Fruit fly (Drosophila melanogaster) whole organism, embryonic: ENCODE data around the gene Clamp.
A peak's percentile ranks its signal among the peaks of the same experiment; 100 is the strongest.

Source experiments
- Antp ChIP-seq: fragments of 200-800 bp; sonication (Bioruptor generic); optimal IDR thresholded peaks from 3 replicates; lab custom pipeline; 2016; ENCODE audit warnings: missing biosample characterization, missing genetic modification characterization
- B-H1 ChIP-seq: fragments of 200-800 bp; sonication (Bioruptor generic); IDR thresholded peaks from 3 replicates; pipeline ENCODE4 v1.3.6; 2022; ENCODE audit warnings: missing biosample characterization, missing genetic modification characterization
- BEAF-32 ChIP-seq: fragments of 200-800 bp; sonication (Bioruptor generic); optimal IDR thresholded peaks from 3 replicates; lab custom pipeline; 2017; ENCODE audit warnings: missing biosample characterization, missing genetic modification characterization, mild to moderate bottlenecking, moderate library complexity, missing genetic modification reagents
- BtbVII ChIP-seq: fragments of 200-800 bp; sonication (Bioruptor generic); optimal IDR thresholded peaks from 3 replicates; lab custom pipeline; 2017; ENCODE audit warnings: missing biosample characterization, mild to moderate bottlenecking, missing genetic modification characterization
- CG10366 ChIP-seq: fragments of 200-800 bp; sonication (Bioruptor generic); IDR thresholded peaks from 2 replicates; pipeline ENCODE4 v1.3.6; 2022; ENCODE audit warnings: missing biosample characterization, missing genetic modification characterization
- CG10431 ChIP-seq: fragments of 200-800 bp; sonication (Bioruptor generic); optimal IDR thresholded peaks from 3 replicates; lab custom pipeline; 2018; ENCODE audit warnings: missing biosample characterization, mild to moderate bottlenecking, missing genetic modification characterization
- CG10462 ChIP-seq: fragments of 200-800 bp; sonication (Bioruptor generic); optimal IDR thresholded peaks from 2 replicates; lab custom pipeline; 2016; ENCODE audit warnings: missing biosample characterization, missing genetic modification characterization
- CG13287 ChIP-seq: fragments of 200-800 bp; sonication (Bioruptor generic); IDR thresholded peaks from 2 replicates; pipeline ENCODE4 v1.3.6; 2022; ENCODE audit warnings: missing biosample characterization, missing genetic modification characterization; ENCODE audit not compliant: partially characterized antibody
- CG13894 ChIP-seq: fragments of 200-800 bp; sonication (Bioruptor generic); optimal IDR thresholded peaks from 3 replicates; lab custom pipeline; 2018; ENCODE audit warnings: missing biosample characterization, mild to moderate bottlenecking, missing genetic modification characterization, moderate library complexity
- CG16779 ChIP-seq: fragments of 200-800 bp; sonication (Bioruptor generic); IDR thresholded peaks from 2 replicates; pipeline ENCODE4 v1.3.6; 2022; ENCODE audit warnings: missing biosample characterization, missing genetic modification characterization
- CG16863 ChIP-seq: fragments of 200-800 bp; sonication (Bioruptor generic); optimal IDR thresholded peaks from 3 replicates; lab custom pipeline; 2016; ENCODE audit warnings: missing biosample characterization, missing genetic modification characterization
- CG17612 ChIP-seq: fragments of 200-800 bp; sonication (Bioruptor generic); IDR thresholded peaks from 2 replicates; pipeline ENCODE4 v1.3.6; 2022; ENCODE audit warnings: missing biosample characterization, missing genetic modification characterization
- CG17829 ChIP-seq: fragments of 200-800 bp; optimal IDR thresholded peaks from 2 replicates; lab custom pipeline; 2019; ENCODE audit warnings: missing biosample characterization, mild to moderate bottlenecking, missing genetic modification characterization, moderate library complexity
- CG18764 ChIP-seq: fragments of 200-800 bp; sonication (Bioruptor generic); optimal IDR thresholded peaks from 3 replicates; lab custom pipeline; 2016; ENCODE audit warnings: missing biosample characterization, missing genetic modification characterization
- CG3065 ChIP-seq: fragments of 200-800 bp; sonication (Bioruptor generic); optimal IDR thresholded peaks from 2 replicates; lab custom pipeline; 2016; ENCODE audit warnings: missing biosample characterization, missing genetic modification characterization
- CG3163 ChIP-seq: fragments of 200-800 bp; sonication (Bioruptor generic); optimal IDR thresholded peaks from 3 replicates; lab custom pipeline; 2016; ENCODE audit warnings: missing biosample characterization, missing genetic modification characterization
- CG33213 ChIP-seq: fragments of 200-800 bp; sonication (Bioruptor generic); optimal IDR thresholded peaks from 3 replicates; lab custom pipeline; 2016; ENCODE audit warnings: missing biosample characterization, missing genetic modification characterization
- CG7372 ChIP-seq: fragments of 200-800 bp; sonication (Bioruptor generic); IDR thresholded peaks from 2 replicates; pipeline ENCODE4 v1.3.6; 2022; ENCODE audit warnings: missing biosample characterization, missing genetic modification characterization
- CG7987 ChIP-seq: fragments of 200-800 bp; sonication (Bioruptor generic); optimal IDR thresholded peaks from 2 replicates; lab custom pipeline; 2018; ENCODE audit warnings: missing biosample characterization, mild to moderate bottlenecking, missing genetic modification characterization, moderate library complexity
- CHES-1-like ChIP-seq: fragments of 200-800 bp; sonication (Bioruptor generic); optimal IDR thresholded peaks from 2 replicates; lab custom pipeline; 2016; ENCODE audit warnings: missing biosample characterization, missing genetic modification characterization
- Camta ChIP-seq: fragments of 200-800 bp; sonication (Bioruptor generic); optimal IDR thresholded peaks from 2 replicates; lab custom pipeline; 2016; ENCODE audit warnings: missing biosample characterization, missing genetic modification characterization
- CkIIα-i1 ChIP-seq: fragments of 200-800 bp; sonication (Bioruptor generic); IDR thresholded peaks from 2 replicates; pipeline ENCODE4 v1.3.6; 2022; ENCODE audit warnings: missing biosample characterization, missing genetic modification characterization
- Fer1 ChIP-seq: fragments of 200-800 bp; sonication (Bioruptor generic); optimal IDR thresholded peaks from 2 replicates; lab custom pipeline; 2017; ENCODE audit warnings: missing biosample characterization, mild to moderate bottlenecking, missing genetic modification characterization
- Gug ChIP-seq: fragments of 200-800 bp; sonication (Bioruptor generic); IDR thresholded peaks from 4 replicates; pipeline ENCODE4 v1.3.6; 2022; ENCODE audit warnings: missing biosample characterization, missing genetic modification characterization
- HmgZ ChIP-seq: fragments of 200-800 bp; sonication (Bioruptor generic); optimal IDR thresholded peaks from 2 replicates; lab custom pipeline; 2018; ENCODE audit warnings: missing biosample characterization, mild to moderate bottlenecking, missing genetic modification characterization
- Hmr ChIP-seq: fragments of 200-800 bp; sonication (Bioruptor generic); optimal IDR thresholded peaks from 3 replicates; lab custom pipeline; 2017; ENCODE audit warnings: mild to moderate bottlenecking, missing biosample characterization, missing genetic modification reagents, missing genetic modification characterization
- Kr ChIP-seq: fragments of 200-800 bp; sonication (Bioruptor generic); optimal IDR thresholded peaks from 2 replicates; lab custom pipeline; 2017; ENCODE audit warnings: missing biosample characterization, mild to moderate bottlenecking, missing genetic modification characterization
- Mad ChIP-seq: fragments of 200-800 bp; sonication (Bioruptor generic); optimal IDR thresholded peaks from 2 replicates; lab custom pipeline; 2016; ENCODE audit warnings: missing biosample characterization, missing genetic modification characterization
- Pdp1 ChIP-seq, 2 experiments: fragments of 200-800 bp; sonication (Bioruptor generic); optimal IDR thresholded peaks; 3 replicates each; lab custom pipeline; 2016; ENCODE audit warnings: missing biosample characterization in 2 of 2, missing genetic modification characterization in 2 of 2, mild to moderate bottlenecking in 1 of 2, moderate library complexity in 1 of 2
- TFAM ChIP-seq: fragments of 200-800 bp; sonication (Bioruptor generic); optimal IDR thresholded peaks from 2 replicates; lab custom pipeline; 2017; ENCODE audit warnings: missing biosample characterization, missing genetic modification characterization, inconsistent platforms
- ash1 ChIP-seq: fragments of 200-800 bp; sonication (Bioruptor generic); optimal IDR thresholded peaks from 2 replicates; lab custom pipeline; 2018; ENCODE audit warnings: missing biosample characterization, mild to moderate bottlenecking, missing genetic modification characterization
- btn ChIP-seq: fragments of 200-800 bp; sonication (Bioruptor generic); optimal IDR thresholded peaks from 2 replicates; lab custom pipeline; 2016; ENCODE audit warnings: missing biosample characterization, missing genetic modification characterization
- cad ChIP-seq: fragments of >200 bp; optimal IDR thresholded peaks from 2 replicates; lab custom pipeline; 2017; ENCODE audit warnings: missing biosample characterization, missing genetic modification characterization
- chif ChIP-seq, 2 experiments: fragments of 200-800 bp; sonication (Bioruptor generic); optimal IDR thresholded peaks; 3 replicates each; lab custom pipeline; 2016; ENCODE audit warnings: missing biosample characterization in 2 of 2, missing genetic modification characterization in 2 of 2
- chinmo ChIP-seq: fragments of 200-800 bp; sonication (Bioruptor generic); IDR thresholded peaks from 4 replicates; pipeline ENCODE4 v1.3.6; 2022; ENCODE audit warnings: missing biosample characterization, missing genetic modification characterization; ENCODE audit not compliant: partially characterized antibody
- dmrt11E ChIP-seq: fragments of 200-800 bp; sonication (Bioruptor generic); optimal IDR thresholded peaks from 3 replicates; lab custom pipeline; 2018; ENCODE audit warnings: missing biosample characterization, mild to moderate bottlenecking, missing genetic modification characterization, moderate library complexity
- esg ChIP-seq: fragments of 200-800 bp; sonication (Bioruptor generic); conservative IDR thresholded peaks from 2 replicates; pipeline ENCODE4 v1.3.6; 2022; ENCODE audit warnings: missing biosample characterization, missing genetic modification characterization
- gfzf ChIP-seq: fragments of 200-800 bp; sonication (Bioruptor generic); optimal IDR thresholded peaks from 2 replicates; lab custom pipeline; 2016; ENCODE audit warnings: missing biosample characterization, mild to moderate bottlenecking, missing genetic modification characterization, moderate library complexity
- grau ChIP-seq: fragments of 200-800 bp; optimal IDR thresholded peaks from 3 replicates; lab custom pipeline; 2019; ENCODE audit warnings: missing biosample characterization, mild to moderate bottlenecking, missing genetic modification characterization, moderate library complexity
- grn ChIP-seq: fragments of 200-800 bp; sonication (Bioruptor generic); optimal IDR thresholded peaks from 3 replicates; lab custom pipeline; 2017; ENCODE audit warnings: missing biosample characterization, missing genetic modification characterization
- gsb ChIP-seq: fragments of 200-800 bp; sonication (Bioruptor generic); IDR thresholded peaks from 2 replicates; pipeline ENCODE4 v1.3.6; 2022; ENCODE audit warnings: missing biosample characterization, missing genetic modification characterization
- gt ChIP-seq: fragments of 200-800 bp; sonication (Bioruptor generic); IDR thresholded peaks from 2 replicates; pipeline ENCODE4 v1.3.6; 2022; ENCODE audit warnings: missing biosample characterization, missing genetic modification characterization
- jigr1 ChIP-seq: fragments of 200-800 bp; sonication (Bioruptor generic); IDR thresholded peaks from 3 replicates; pipeline ENCODE4 v1.3.6; 2022; ENCODE audit warnings: missing biosample characterization, missing genetic modification characterization
- jumu ChIP-seq: fragments of 200-800 bp; sonication (Bioruptor generic); optimal IDR thresholded peaks from 3 replicates; lab custom pipeline; 2016; ENCODE audit warnings: missing biosample characterization, missing genetic modification characterization
- lilli ChIP-seq: fragments of 200-800 bp; sonication (Bioruptor generic); optimal IDR thresholded peaks from 3 replicates; lab custom pipeline; 2016; ENCODE audit warnings: missing biosample characterization, missing genetic modification characterization
- lola ChIP-seq, 3 experiments: fragments of >200 bp in 2 of 3; fragments of 200-800 bp in 1 of 3; sonication (Bioruptor generic) in 1 of 3; optimal IDR thresholded peaks; 2 replicates each; lab custom pipeline; 2017 to 2019; ENCODE audit warnings: missing biosample characterization in 3 of 3, missing genetic modification characterization in 3 of 3, mild to moderate bottlenecking in 1 of 3, moderate library complexity in 1 of 3
- mirr ChIP-seq: fragments of 200-800 bp; sonication (Bioruptor generic); optimal IDR thresholded peaks from 3 replicates; lab custom pipeline; 2018; ENCODE audit warnings: missing biosample characterization, mild to moderate bottlenecking, missing genetic modification characterization
- pnt ChIP-seq: fragments of 200-800 bp; sonication (Bioruptor generic); optimal IDR thresholded peaks from 3 replicates; lab custom pipeline; 2016; ENCODE audit warnings: missing biosample characterization, missing genetic modification characterization
- stwl ChIP-seq: fragments of 200-800 bp; sonication (Bioruptor generic); optimal IDR thresholded peaks from 3 replicates; lab custom pipeline; 2018; ENCODE audit warnings: missing biosample characterization, mild to moderate bottlenecking, missing genetic modification characterization, moderate library complexity
- trh ChIP-seq: fragments of 200-800 bp; sonication (Bioruptor generic); optimal IDR thresholded peaks from 2 replicates; lab custom pipeline; 2016; ENCODE audit warnings: missing biosample characterization, missing genetic modification characterization
- tx ChIP-seq: fragments of 200-800 bp; sonication (Bioruptor generic); optimal IDR thresholded peaks from 2 replicates; lab custom pipeline; 2016; ENCODE audit warnings: missing biosample characterization, missing genetic modification characterization

Clamp gene

DNA sequence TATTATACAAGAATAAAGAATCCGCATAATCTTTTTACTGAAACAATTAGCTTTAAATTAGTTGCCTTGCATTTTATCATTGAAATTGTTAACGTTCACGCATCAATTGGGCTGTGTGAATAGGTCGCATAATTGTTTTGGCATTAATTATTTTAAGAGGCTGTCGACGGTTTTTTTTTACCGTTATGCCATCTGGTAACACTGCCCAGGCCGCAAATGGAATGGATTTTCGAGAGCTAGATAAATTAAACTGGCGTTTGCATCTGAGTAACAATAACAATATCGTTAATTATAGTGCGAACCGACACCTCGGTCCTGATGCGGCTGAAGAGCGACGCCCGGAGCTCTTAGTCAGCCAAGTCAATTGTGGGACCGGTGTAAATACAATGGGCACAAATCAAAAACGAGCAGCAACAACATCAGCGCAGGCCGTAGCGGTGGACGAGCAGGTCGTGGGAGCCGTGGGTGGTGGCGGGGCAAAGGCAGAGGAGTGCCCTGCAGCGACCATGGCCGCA, 47.2 kb downstream of the Clamp start (continued):
- no peak for TF ChIP-seq chinmo (GFP tag; lab: Robert Waterston, UW)
- peak in 1 of 2 experiments; percentile 41 for TF ChIP-seq Pdp1 (GFP tag; optimal IDR thresholded peaks at IDR 0.05; lab: Kevin White, UChicago)
- TF ChIP-seq Camta (GFP tag; lab: Kevin White, UChicago) = no peak
- TF ChIP-seq BEAF-32 = peak; percentile 40
- no peak for TF ChIP-seq Hmr (GFP tag; lab: Kevin White, UChicago)
- no peak for TF ChIP-seq Mad (GFP tag; lab: Kevin White, UChicago)
- TF ChIP-seq CG17612 (GFP tag; lab: Robert Waterston, UW) = no peak
- no peak for TF ChIP-seq CkIIα-i1
- peak in 1 of 2 experiments; percentile 7 for TF ChIP-seq chif (GFP tag; optimal IDR thresholded peaks at IDR 0.05; lab: Kevin White, UChicago)
- peak; percentile 49 for TF ChIP-seq stwl
- no peak for TF ChIP-seq Antp (GFP tag; lab: Kevin White, UChicago)
- no peak for TF ChIP-seq CG10366 (GFP tag; lab: Robert Waterston, UW)
- no peak for TF ChIP-seq Gug (GFP tag; lab: Robert Waterston, UW)
- TF ChIP-seq dmrt11E (tag; lab: Kevin White, UChicago) = peak; percentile 27
- no peak for TF ChIP-seq BtbVII (GFP tag; lab: Kevin White, UChicago)
- TF ChIP-seq gt (GFP tag; lab: Robert Waterston, UW) = no peak
- TF ChIP-seq CG13287 (GFP tag; lab: Robert Waterston, UW) = peak; percentile 36; the same call in 1 of the 2 replicates
- TF ChIP-seq CG16863 = no peak
- TF ChIP-seq TFAM (GFP tag; lab: Kevin White, UChicago) = no peak
- no peak for TF ChIP-seq CG7372 (GFP tag; lab: Robert Waterston, UW)
- peak; percentile 16 for TF ChIP-seq CG13894 (tag; lab: Kevin White, UChicago)
- peak; percentile 9 for TF ChIP-seq CG17829 (tag; lab: Kevin White, UChicago)
- TF ChIP-seq gsb (GFP tag; lab: Robert Waterston, UW) = no peak
- no peak for TF ChIP-seq tx (GFP tag; lab: Kevin White, UChicago)
- TF ChIP-seq cad (GFP tag; lab: Kevin White, UChicago) = no peak
- no peak for TF ChIP-seq grau (tag; lab: Kevin White, UChicago)
- no peak for TF ChIP-seq ash1 (GFP tag; lab: Kevin White, UChicago)
- TF ChIP-seq Kr (GFP tag; lab: Kevin White, UChicago) = no peak
- peak; percentile 54 for TF ChIP-seq CG33213 (GFP tag; lab: Kevin White, UChicago)
- no peak for TF ChIP-seq grn
- no peak for TF ChIP-seq CG3065 (GFP tag; lab: Kevin White, UChicago)
- TF ChIP-seq HmgZ (tag; lab: Kevin White, UChicago) = peak; percentile 6
- TF ChIP-seq jumu (GFP tag; lab: Kevin White, UChicago) = peak; percentile 13
- TF ChIP-seq esg (GFP tag; lab: Robert Waterston, UW) = no peak
- no peak for TF ChIP-seq CG10462 (GFP tag; lab: Kevin White, UChicago)
- TF ChIP-seq CG16779 (GFP tag; lab: Robert Waterston, UW) = no peak
- TF ChIP-seq CG18764 (GFP tag; lab: Kevin White, UChicago) = no peak
- TF ChIP-seq CG3163 = no peak
- TF ChIP-seq CG7987 (GFP tag; lab: Kevin White, UChicago) = no peak
- TF ChIP-seq jigr1 (GFP tag; lab: Robert Waterston, UW) = no peak
- no peak for TF ChIP-seq CHES-1-like (GFP tag; lab: Kevin White, UChicago)
- peak in 1 of 3 experiments; percentile 73 for TF ChIP-seq lola (GFP tag; optimal IDR thresholded peaks at IDR 0.05; lab: Kevin White, UChicago)
- TF ChIP-seq B-H1 = no peak
- TF ChIP-seq lilli (GFP tag; lab: Kevin White, UChicago) = peak; percentile 15
- no peak for TF ChIP-seq btn
- no peak for TF ChIP-seq mirr (GFP tag; lab: Kevin White, UChicago)
- no peak for TF ChIP-seq pnt (GFP tag; lab: Kevin White, UChicago)
- TF ChIP-seq trh (GFP tag; lab: Kevin White, UChicago) = no peak
- TF ChIP-seq gfzf (GFP tag; lab: Kevin White, UChicago) = peak; percentile 81
- TF ChIP-seq Fer1 = peak; percentile 6
- TF ChIP-seq CG10431 (GFP tag; lab: Kevin White, UChicago) = no peak
